Worm (Caenorhabditis elegans): Measurements from ENCODE around the gene pde-2.

Gene pde-2

ce11 chrIII:8933696-8934095 lies 48.0 kb downstream of the pde-2 start:
- TF ChIP-seq mel-28 (tag; optimal IDR thresholded peaks at IDR 0.05; ENCODE audit: borderline replicate concordance) (no peak), ztf-25 (GFP tag; IDR thresholded peaks at IDR 0.05) (no peak), him-1 (tag; optimal IDR thresholded peaks at IDR 0.05) (no peak), ztf-3 (GFP tag; optimal IDR thresholded peaks at IDR 0.05) (no peak), Y56A3A.18 (GFP tag; IDR thresholded peaks at IDR 0.05) (no peak), hrde-1 (tag; optimal IDR thresholded peaks at IDR 0.05; ENCODE audit: borderline replicate concordance) (no peak), D2030.7 (GFP tag; IDR thresholded peaks at IDR 0.05) (no peak), nfya-1 (tag; optimal IDR thresholded peaks at IDR 0.05; ENCODE audit: borderline replicate concordance, insufficient read depth) (no peak), somi-1 (GFP tag; optimal IDR thresholded peaks at IDR 0.05) (no peak), bed-1 (GFP tag; IDR thresholded peaks at IDR 0.05) (no peak), lsy-27 (tag; optimal IDR thresholded peaks at IDR 0.05; ENCODE audit: borderline replicate concordance, insufficient read depth) (no peak), madf-8 (GFP tag; conservative IDR thresholded peaks at IDR 0.05) (no peak), aptf-3 (GFP tag; IDR thresholded peaks at IDR 0.05) (no peak), die-1 (tag; optimal IDR thresholded peaks at IDR 0.05) (no peak), T07F8.4 (tag; optimal IDR thresholded peaks at IDR 0.05) (no peak), mxl-1 (tag; optimal IDR thresholded peaks at IDR 0.05) (no peak), repo-1 (tag; optimal IDR thresholded peaks at IDR 0.05) (no peak), rec-8 (tag; optimal IDR thresholded peaks at IDR 0.05) (no peak), cebp-2 (GFP tag; IDR thresholded peaks at IDR 0.05) (no peak), hlh-26 (GFP tag; conservative IDR thresholded peaks at IDR 0.05) (no peak)

DNA sequence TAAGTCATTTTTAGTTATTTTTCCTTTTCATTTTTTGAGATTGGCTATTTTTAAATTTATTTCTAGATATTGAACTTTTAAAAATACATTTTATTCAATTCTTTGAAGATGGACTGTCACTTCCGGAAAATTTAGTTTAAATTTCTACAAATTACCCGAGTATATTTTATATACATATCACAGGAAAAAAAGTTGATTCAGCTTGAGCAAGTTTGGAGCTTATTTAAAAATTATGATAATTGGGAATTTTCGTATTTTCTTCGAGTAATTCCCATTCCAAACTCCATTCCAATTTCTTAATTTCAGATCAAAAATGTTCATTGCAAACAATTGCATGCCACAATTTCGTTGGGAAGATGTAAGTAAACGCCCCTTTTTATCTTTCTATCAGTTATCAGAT lies 52.0 kb downstream of the pde-2 start, which contains the start of gene arrd-15:
TSS of gene arrd-15 (plus strand) at position 301 of the 400 bp plus-strand sequence.
- TF ChIP-seq F57C9.4 (tag; optimal IDR thresholded peaks at IDR 0.05) (no peak), snpc-1.3 (tag; optimal IDR thresholded peaks at IDR 0.05; ENCODE audit: insufficient read depth) (no peak), lir-1 (GFP tag; conservative IDR thresholded peaks at IDR 0.05) (no peak), ztf-26 (tag; optimal IDR thresholded peaks at IDR 0.05) (no peak), ceh-79 (tag; optimal IDR thresholded peaks at IDR 0.05) (no peak), attf-5 (GFP tag; optimal IDR thresholded peaks at IDR 0.05) (no peak), madf-6 (GFP tag; IDR thresholded peaks at IDR 0.05) (no peak), gei-17 (GFP tag; optimal IDR thresholded peaks at IDR 0.05) (no peak), pbrm-1 (GFP tag; IDR thresholded peaks at IDR 0.05) (no peak), F10E7.11 (tag; optimal IDR thresholded peaks at IDR 0.05) (no peak)

- TF ChIP-seq ztf-3 (GFP tag; optimal IDR thresholded peaks at IDR 0.05) (no peak), snpc-1.1 (tag; optimal IDR thresholded peaks at IDR 0.05; ENCODE audit: insufficient read depth) (no peak), F39B2.1 (GFP tag; IDR thresholded peaks at IDR 0.05) (no peak), xnd-1 (tag; optimal IDR thresholded peaks at IDR 0.05) (no peak), ztf-6 (GFP tag; IDR thresholded peaks at IDR 0.05) (no peak), T26A5.8 (tag; optimal IDR thresholded peaks at IDR 0.05) (no peak), sptf-2 (GFP tag; optimal IDR thresholded peaks at IDR 0.05) (no peak), tbx-9 (tag; optimal IDR thresholded peaks at IDR 0.05; ENCODE audit: borderline replicate concordance) (no peak), lin-54 (GFP tag; optimal IDR thresholded peaks at IDR 0.05) (no peak)
Observed at ce11 chrIII:8926512-8926911, 55.2 kb downstream of the pde-2 start.

All from whole organism, young adult.